Fruit fly (Drosophila melanogaster) whole organism, prepupa: Measurements from ENCODE around the gene CG13297.

Experiments used
- CG10669 ChIP-seq: fragments of 200-800 bp; sonication (Bioruptor generic); optimal IDR thresholded peaks from 3 replicates; lab custom pipeline; 2018; ENCODE audit warnings: missing biosample characterization, mild to moderate bottlenecking, missing genetic modification characterization, moderate library complexity
- CG6854 ChIP-seq: fragments of 200-800 bp; sonication (Bioruptor generic); optimal IDR thresholded peaks from 2 replicates; lab custom pipeline; 2017; ENCODE audit warnings: missing biosample characterization, mild to moderate bottlenecking, missing genetic modification characterization
- CG8319 ChIP-seq: fragments of 200-800 bp; sonication (Bioruptor generic); optimal IDR thresholded peaks from 3 replicates; lab custom pipeline; 2016; ENCODE audit warnings: missing biosample characterization, missing genetic modification characterization
- Eip93F ChIP-seq: fragments of 200-800 bp; sonication (Bioruptor generic); optimal IDR thresholded peaks from 2 replicates; lab custom pipeline; 2016; ENCODE audit warnings: missing biosample characterization, mild to moderate bottlenecking, missing genetic modification characterization

- TF ChIP-seq Eip93F (no peak), CG10669 (GFP tag; lab: Kevin White, UChicago) (no peak), CG8319 (GFP tag; lab: Kevin White, UChicago) (no peak), CG6854 (GFP tag; lab: Kevin White, UChicago) (no peak)
Measured at dm6 chr3L:6144769-6145220, 12.4 kb downstream of the CG13297 start, which contains the start of gene Lcp65Ac.
